Worm (Caenorhabditis elegans) whole organism, L4 larva: ENCODE measurements around the gene mrpl-32.

ENCODE experiments used
- ces-1 ChIP-seq: fragments of 150-350 bp; sonication (generic microtip); optimal IDR thresholded peaks from 4 replicates; lab custom pipeline; 2014; ENCODE audit warnings: missing biosample characterization, missing genetic modification reagents, missing genetic modification characterization
- duxl-1 ChIP-seq: sonication (generic microtip); optimal IDR thresholded peaks from 2 replicates; lab custom pipeline; 2016; ENCODE audit warnings: mild to moderate bottlenecking, missing genetic modification characterization, moderate library complexity, missing compliant biosample characterization; ENCODE audit not compliant: poor library complexity
- egl-27 ChIP-seq: sonication (generic microtip); optimal IDR thresholded peaks from 3 replicates; lab custom pipeline; 2017; ENCODE audit warnings: missing biosample characterization, missing genetic modification reagents, missing genetic modification characterization
- lir-3 ChIP-seq: sonication (generic microtip); optimal IDR thresholded peaks from 2 replicates; lab custom pipeline; 2016; ENCODE audit warnings: mild to moderate bottlenecking, missing genetic modification characterization, missing compliant biosample characterization
- madf-5 ChIP-seq, 2 experiments: fragments of 200-800 bp; sonication (Bioruptor generic); IDR thresholded peaks; 2 replicates each; pipeline ENCODE4 v1.3.6; 2022; ENCODE audit warnings: missing compliant biosample characterization in 2 of 2, missing genetic modification characterization in 2 of 2
- mxl-2 ChIP-seq: fragments of 200-800 bp; sonication (Bioruptor generic); conservative IDR thresholded peaks from 2 replicates; pipeline ENCODE4 v1.3.6; 2022; ENCODE audit warnings: missing genetic modification reagents, missing genetic modification characterization, missing compliant biosample characterization
- nhr-11 ChIP-seq: fragments of 150-350 bp; optimal IDR thresholded peaks from 2 replicates; lab custom pipeline; 2014; ENCODE audit warnings: missing biosample characterization, missing genetic modification characterization
- nhr-237 ChIP-seq: sonication (generic microtip); optimal IDR thresholded peaks from 2 replicates; lab custom pipeline; 2017; ENCODE audit warnings: missing biosample characterization, missing genetic modification characterization
- nhr-28 ChIP-seq: fragments of 150-350 bp; optimal IDR thresholded peaks from 2 replicates; lab custom pipeline; 2014; ENCODE audit warnings: missing biosample characterization, missing genetic modification characterization
- php-3 ChIP-seq: fragments of 200-800 bp; sonication (Bioruptor generic); IDR thresholded peaks from 2 replicates; pipeline ENCODE4 v1.3.6; 2022; ENCODE audit warnings: missing genetic modification reagents, missing genetic modification characterization, missing compliant biosample characterization
- snpc-4 ChIP-seq: fragments of 150-350 bp; optimal IDR thresholded peaks from 2 replicates; lab custom pipeline; 2014; ENCODE audit warnings: missing biosample characterization, missing genetic modification characterization
- unc-39 ChIP-seq: sonication (generic microtip); optimal IDR thresholded peaks from 2 replicates; lab custom pipeline; 2017; ENCODE audit warnings: missing biosample characterization, missing genetic modification characterization
- ztf-11 ChIP-seq: fragments of 150-350 bp; optimal IDR thresholded peaks from 2 replicates; lab custom pipeline; 2014; ENCODE audit warnings: missing biosample characterization, missing genetic modification characterization

DNA sequence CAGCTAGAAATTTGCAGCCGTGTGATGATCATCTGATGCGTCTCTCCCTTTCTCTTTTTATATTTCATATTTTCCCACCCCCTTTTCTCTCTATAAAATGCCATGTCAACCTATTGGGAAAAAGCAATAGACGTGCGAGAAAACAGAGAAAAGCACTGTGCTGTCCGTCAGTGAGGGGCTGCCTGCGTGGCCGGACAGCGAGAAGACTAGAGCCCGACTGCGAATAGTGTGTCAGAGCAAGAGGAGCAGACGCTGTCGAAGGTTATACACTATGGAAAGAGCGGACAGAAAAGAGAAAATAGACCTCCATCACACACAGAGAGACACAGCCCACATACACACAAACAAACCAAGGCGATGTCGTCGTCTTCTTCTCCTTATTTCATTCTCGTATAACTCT, 24.5 kb upstream of the mrpl-32 start:
- peak; percentile 74 for TF ChIP-seq duxl-1 (tag; lab: Kevin White, UChicago)
- no peak for TF ChIP-seq mxl-2
- TF ChIP-seq snpc-4 = no peak
- TF ChIP-seq lir-3 = no peak
- TF ChIP-seq ces-1 = no peak
- TF ChIP-seq nhr-11 = no peak
- TF ChIP-seq unc-39 (tag; lab: Kevin White, UChicago) = no peak
- no peak for TF ChIP-seq madf-5 (GFP tag; IDR thresholded peaks at IDR 0.05; lab: Robert Waterston, UW)
- no peak for TF ChIP-seq egl-27 (tag; lab: Kevin White, UChicago)
- 0 out of 2 replicates have a peak, but pooled peaks have one; percentile 6 for TF ChIP-seq php-3 (GFP tag; lab: Robert Waterston, UW)
- TF ChIP-seq ztf-11 (tag; lab: Kevin White, UChicago) = no peak
- TF ChIP-seq nhr-237 (tag; lab: Kevin White, UChicago) = no peak
- TF ChIP-seq nhr-28 = peak; percentile 87
